Fruit fly (Drosophila melanogaster) whole organism, embryonic: ENCODE results near the gene CG14646.
A peak's percentile ranks its signal among the peaks of the same experiment; 100 is the strongest.

Experiments used
- ATbp ChIP-seq: fragments of 200-800 bp; sonication (Bioruptor generic); optimal IDR thresholded peaks from 2 replicates; lab custom pipeline; 2017; ENCODE audit warnings: missing biosample characterization, mild to moderate bottlenecking, missing genetic modification characterization, missing genetic modification reagents
- Awh ChIP-seq: fragments of 200-800 bp; sonication (Bioruptor generic); IDR thresholded peaks from 2 replicates; pipeline ENCODE4, ENCODE4 v1.3.6; 2022; ENCODE audit warnings: missing biosample characterization, missing genetic modification characterization
- Bdp1 ChIP-seq: fragments of 200-800 bp; sonication (Bioruptor generic); optimal IDR thresholded peaks from 3 replicates; lab custom pipeline; 2016; ENCODE audit warnings: missing biosample characterization, missing genetic modification characterization
- CG10654 ChIP-seq: fragments of 200-800 bp; sonication (Bioruptor generic); optimal IDR thresholded peaks from 2 replicates; lab custom pipeline; 2016; ENCODE audit warnings: missing biosample characterization, missing genetic modification characterization
- CG11696 ChIP-seq: fragments of 200-800 bp; sonication (Bioruptor generic); IDR thresholded peaks from 2 replicates; pipeline ENCODE4 v1.3.6; 2022; ENCODE audit warnings: missing biosample characterization, missing genetic modification characterization
- CG13624 ChIP-seq: fragments of 200-800 bp; sonication (Bioruptor generic); optimal IDR thresholded peaks from 2 replicates; lab custom pipeline; 2016; ENCODE audit warnings: missing biosample characterization, missing genetic modification characterization
- CG13775 ChIP-seq: fragments of 200-800 bp; sonication (Bioruptor generic); optimal IDR thresholded peaks from 3 replicates; lab custom pipeline; 2017; ENCODE audit warnings: missing biosample characterization, mild to moderate bottlenecking, missing genetic modification characterization
- CG14965 ChIP-seq: fragments of 200-800 bp; sonication (Bioruptor generic); optimal IDR thresholded peaks from 2 replicates; lab custom pipeline; 2016; ENCODE audit warnings: missing biosample characterization, missing genetic modification characterization, borderline replicate concordance
- CG17328 ChIP-seq: fragments of 200-800 bp; sonication (Bioruptor generic); IDR thresholded peaks from 2 replicates; pipeline ENCODE4 v1.3.6; 2022; ENCODE audit warnings: missing biosample characterization, missing genetic modification characterization
- CG1832 ChIP-seq: fragments of 200-800 bp; sonication (Bioruptor generic); optimal IDR thresholded peaks from 2 replicates; lab custom pipeline; 2017; ENCODE audit warnings: missing biosample characterization, mild to moderate bottlenecking, missing genetic modification characterization, inconsistent platforms
- CG31365 ChIP-seq: fragments of 200-800 bp; sonication (Bioruptor generic); optimal IDR thresholded peaks from 2 replicates; lab custom pipeline; 2018; ENCODE audit warnings: missing biosample characterization, mild to moderate bottlenecking, missing genetic modification characterization
- CG31388 ChIP-seq: fragments of 200-800 bp; sonication (Bioruptor generic); optimal IDR thresholded peaks from 2 replicates; lab custom pipeline; 2016; ENCODE audit warnings: missing biosample characterization, missing genetic modification characterization
- CG32532 ChIP-seq: fragments of 200-800 bp; sonication (Bioruptor generic); IDR thresholded peaks from 2 replicates; pipeline ENCODE4 v1.3.6; 2022; ENCODE audit warnings: missing biosample characterization, missing genetic modification characterization
- CG3281 ChIP-seq: fragments of 200-800 bp; sonication (Bioruptor generic); optimal IDR thresholded peaks from 3 replicates; lab custom pipeline; 2017; ENCODE audit warnings: missing biosample characterization, mild to moderate bottlenecking, missing genetic modification characterization
- CG4707 ChIP-seq: fragments of 200-800 bp; sonication (Bioruptor generic); optimal IDR thresholded peaks from 2 replicates; lab custom pipeline; 2018; ENCODE audit warnings: missing biosample characterization, mild to moderate bottlenecking, missing genetic modification characterization, moderate library complexity
- CG4854 ChIP-seq: fragments of 200-800 bp; sonication (Bioruptor generic); optimal IDR thresholded peaks from 2 replicates; lab custom pipeline; 2016; ENCODE audit warnings: missing biosample characterization, missing genetic modification characterization, inconsistent platforms
- CG7372 ChIP-seq: fragments of 200-800 bp; sonication (Bioruptor generic); IDR thresholded peaks from 2 replicates; pipeline ENCODE4 v1.3.6; 2022; ENCODE audit warnings: missing biosample characterization, missing genetic modification characterization
- CG7987 ChIP-seq: fragments of 200-800 bp; sonication (Bioruptor generic); optimal IDR thresholded peaks from 2 replicates; lab custom pipeline; 2018; ENCODE audit warnings: missing biosample characterization, mild to moderate bottlenecking, missing genetic modification characterization, moderate library complexity
- CG8924 ChIP-seq: fragments of 200-800 bp; optimal IDR thresholded peaks from 3 replicates; lab custom pipeline; 2019; ENCODE audit warnings: missing biosample characterization, mild to moderate bottlenecking, missing genetic modification characterization, moderate library complexity
- CG9817 ChIP-seq: fragments of 200-800 bp; sonication (Bioruptor generic); optimal IDR thresholded peaks from 2 replicates; lab custom pipeline; 2018; ENCODE audit warnings: missing biosample characterization, mild to moderate bottlenecking, missing genetic modification characterization, moderate library complexity
- CTCF ChIP-seq: fragments of 200-800 bp; sonication (Bioruptor generic); optimal IDR thresholded peaks from 2 replicates; lab custom pipeline; 2017; ENCODE audit warnings: missing biosample characterization, mild to moderate bottlenecking, missing genetic modification characterization, moderate library complexity
- Dip2 ChIP-seq: fragments of 200-800 bp; sonication (Bioruptor generic); IDR thresholded peaks from 2 replicates; pipeline ENCODE4 v1.3.6; 2022; ENCODE audit warnings: missing biosample characterization, missing genetic modification characterization
- Doc3 ChIP-seq: fragments of 200-800 bp; sonication (Bioruptor generic); IDR thresholded peaks from 3 replicates; pipeline ENCODE4 v1.3.6; 2022; ENCODE audit warnings: missing biosample characterization, missing genetic modification characterization; ENCODE audit not compliant: partially characterized antibody
- Dp ChIP-seq: fragments of 200-800 bp; sonication (Bioruptor generic); optimal IDR thresholded peaks from 2 replicates; lab custom pipeline; 2018; ENCODE audit warnings: missing biosample characterization, mild to moderate bottlenecking, missing genetic modification characterization, moderate library complexity
- Elba2 ChIP-seq: fragments of 200-800 bp; sonication (Bioruptor generic); optimal IDR thresholded peaks from 3 replicates; lab custom pipeline; 2016; ENCODE audit warnings: missing biosample characterization, missing genetic modification characterization
- Fer3 ChIP-seq: fragments of 200-800 bp; sonication (Bioruptor generic); optimal IDR thresholded peaks from 2 replicates; lab custom pipeline; 2018; ENCODE audit warnings: missing biosample characterization, mild to moderate bottlenecking, missing genetic modification characterization, moderate library complexity
- H15 ChIP-seq: fragments of 200-800 bp; sonication (Bioruptor generic); IDR thresholded peaks from 3 replicates; pipeline ENCODE4 v1.3.6; 2022; ENCODE audit warnings: missing biosample characterization, missing genetic modification characterization
- H2.0 ChIP-seq: fragments of 200-800 bp; sonication (Bioruptor generic); IDR thresholded peaks from 2 replicates; pipeline ENCODE4 v1.3.6; 2022; ENCODE audit warnings: missing biosample characterization, missing genetic modification characterization
- Neu2 ChIP-seq: fragments of 200-800 bp; sonication (Bioruptor generic); optimal IDR thresholded peaks from 3 replicates; lab custom pipeline; 2016; ENCODE audit warnings: missing biosample characterization, missing genetic modification characterization, borderline replicate concordance
- Side ChIP-seq: fragments of 200-800 bp; sonication (Bioruptor generic); optimal IDR thresholded peaks from 2 replicates; lab custom pipeline; 2016; ENCODE audit warnings: missing biosample characterization, missing genetic modification characterization
- bab2 ChIP-seq: fragments of 200-800 bp; sonication (Bioruptor generic); optimal IDR thresholded peaks from 2 replicates; lab custom pipeline; 2016; ENCODE audit warnings: missing biosample characterization, missing genetic modification characterization
- btn ChIP-seq: fragments of 200-800 bp; sonication (Bioruptor generic); optimal IDR thresholded peaks from 2 replicates; lab custom pipeline; 2016; ENCODE audit warnings: missing biosample characterization, missing genetic modification characterization
- ems ChIP-seq: fragments of 200-800 bp; sonication (Bioruptor generic); optimal IDR thresholded peaks from 3 replicates; lab custom pipeline; 2016; ENCODE audit warnings: missing biosample characterization, missing genetic modification characterization
- eyg ChIP-seq: fragments of 200-800 bp; sonication (Bioruptor generic); optimal IDR thresholded peaks from 3 replicates; lab custom pipeline; 2016; ENCODE audit warnings: missing biosample characterization, missing genetic modification characterization
- hkb ChIP-seq, 2 experiments: fragments of 200-800 bp in 1 of 2; fragments of >200 bp in 1 of 2; sonication (Bioruptor generic) in 1 of 2; IDR thresholded peaks in 1 of 2; optimal IDR thresholded peaks in 1 of 2; 2 replicates each; pipeline versions ENCODE4 v1.3.6 to Lab custom; 2017 to 2022; ENCODE audit warnings: missing biosample characterization in 1 of 2, missing genetic modification characterization in 1 of 2
- hth ChIP-seq: fragments of >200 bp; optimal IDR thresholded peaks from 2 replicates; lab custom pipeline; 2017; ENCODE audit warnings: inconsistent platforms
- insv ChIP-seq, 2 experiments: fragments of 200-800 bp; sonication (Bioruptor generic); optimal IDR thresholded peaks; 3 replicates each; lab custom pipeline; 2016 to 2018; ENCODE audit warnings: missing biosample characterization in 2 of 2, missing genetic modification characterization in 2 of 2
- jumu ChIP-seq: fragments of 200-800 bp; sonication (Bioruptor generic); optimal IDR thresholded peaks from 3 replicates; lab custom pipeline; 2016; ENCODE audit warnings: missing biosample characterization, missing genetic modification characterization
- klu ChIP-seq: fragments of 200-800 bp; sonication (Bioruptor generic); IDR thresholded peaks from 2 replicates; pipeline ENCODE4 v1.3.6; 2022; ENCODE audit warnings: missing biosample characterization, missing genetic modification characterization
- lab ChIP-seq: fragments of 200-800 bp; sonication (Bioruptor generic); optimal IDR thresholded peaks from 3 replicates; lab custom pipeline; 2017; ENCODE audit warnings: missing biosample characterization, missing genetic modification characterization, mild to moderate bottlenecking, moderate library complexity, missing genetic modification reagents
- nerfin-1 ChIP-seq: fragments of 200-800 bp; sonication (Bioruptor generic); optimal IDR thresholded peaks from 3 replicates; lab custom pipeline; 2019; ENCODE audit warnings: missing biosample characterization, mild to moderate bottlenecking, missing genetic modification characterization, moderate library complexity
- pros ChIP-seq: fragments of 200-800 bp; sonication (Bioruptor generic); optimal IDR thresholded peaks from 3 replicates; lab custom pipeline; 2019; ENCODE audit warnings: missing biosample characterization, mild to moderate bottlenecking, missing genetic modification characterization, moderate library complexity
- pum ChIP-seq: fragments of 200-800 bp; sonication (Bioruptor generic); optimal IDR thresholded peaks from 2 replicates; lab custom pipeline; 2016; ENCODE audit warnings: missing biosample characterization, missing genetic modification characterization
- sc ChIP-seq, 3 experiments: fragments of >200 bp in 2 of 3; fragments of 200-800 bp in 1 of 3; sonication (Bioruptor generic) in 1 of 3; optimal IDR thresholded peaks; 2 replicates in 2 of 3; 3 replicates in 1 of 3; lab custom pipeline; 2017; ENCODE audit warnings: mild to moderate bottlenecking in 1 of 3, missing biosample characterization in 1 of 3, missing genetic modification characterization in 1 of 3, missing genetic modification reagents in 1 of 3
- sima ChIP-seq: fragments of 200-800 bp; sonication (Bioruptor generic); optimal IDR thresholded peaks from 2 replicates; lab custom pipeline; 2016; ENCODE audit warnings: missing biosample characterization, missing genetic modification characterization
- tgo ChIP-seq: fragments of 200-800 bp; sonication (Bioruptor generic); IDR thresholded peaks from 3 replicates; pipeline ENCODE4 v1.3.6; 2022; ENCODE audit warnings: missing biosample characterization, missing genetic modification characterization
- vfl ChIP-seq: fragments of 200-800 bp; sonication (Bioruptor generic); optimal IDR thresholded peaks from 2 replicates; lab custom pipeline; 2016; ENCODE audit warnings: missing biosample characterization, missing genetic modification characterization
- zen2 ChIP-seq: fragments of 200-800 bp; sonication (Bioruptor generic); IDR thresholded peaks from 3 replicates; pipeline ENCODE4 v1.3.6; 2022; ENCODE audit warnings: missing biosample characterization, missing genetic modification characterization; ENCODE audit not compliant: partially characterized antibody
- zfh1 ChIP-seq: fragments of 200-800 bp; sonication (Bioruptor generic); IDR thresholded peaks from 3 replicates; pipeline ENCODE4 v1.3.6; 2022; ENCODE audit warnings: missing biosample characterization, missing genetic modification characterization

CG14646 gene

DNA sequence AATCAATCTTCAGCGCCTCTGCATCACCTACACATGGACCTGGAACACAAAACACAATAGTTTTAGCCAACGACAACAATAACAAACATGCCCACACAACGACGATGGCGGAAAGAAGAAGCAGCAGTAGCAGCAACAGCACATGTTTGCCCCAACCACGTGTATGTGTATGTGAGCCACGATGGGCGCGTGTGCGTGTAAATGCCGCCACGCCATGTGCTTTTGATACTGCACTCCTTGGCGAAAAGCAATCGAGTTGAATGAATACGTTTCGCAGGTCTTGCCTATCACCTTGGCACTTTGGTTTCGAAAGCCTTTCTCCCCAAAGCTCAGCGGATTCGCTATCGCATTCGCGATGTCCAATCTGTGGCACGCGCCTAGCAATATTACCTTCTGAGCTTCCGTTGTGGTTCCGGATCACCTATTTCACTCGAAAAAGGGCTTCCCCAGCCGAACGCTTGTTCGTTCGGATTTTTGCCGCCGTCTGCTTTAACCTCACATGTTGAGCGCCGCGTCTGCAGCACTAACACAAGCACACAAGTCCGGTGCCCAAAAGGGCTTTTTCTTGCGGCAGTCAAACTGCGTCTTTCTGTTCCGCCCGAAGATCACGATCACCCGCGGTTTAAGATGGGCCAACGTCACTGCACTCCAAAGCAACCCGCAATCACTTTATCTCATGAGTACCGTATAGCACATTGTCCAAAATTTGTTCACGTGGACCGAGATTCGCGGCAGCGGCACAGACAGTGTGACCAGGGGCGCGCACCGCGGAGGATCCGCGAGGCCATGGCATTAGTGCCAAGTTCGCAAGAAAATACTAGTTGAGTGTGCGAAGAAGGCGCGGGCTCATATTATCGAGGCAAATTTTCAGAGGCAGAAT lies 38.7 kb downstream of the CG14646 start, which contains the start of gene srl:
TSS of gene srl (minus strand) at position 751 of the 880 bp plus-strand sequence.
- TF ChIP-seq CG14965 (GFP tag; lab: Kevin White, UChicago): no peak
- TF ChIP-seq Dp: peak; percentile 78
- no peak for TF ChIP-seq Fer3 (tag; lab: Kevin White, UChicago)
- TF ChIP-seq CG17328 (GFP tag; lab: Robert Waterston, UW): 0 out of 2 replicates have a peak, but pooled peaks have one; percentile 29
- TF ChIP-seq CG7372 (GFP tag; lab: Robert Waterston, UW): no peak
- TF ChIP-seq nerfin-1 (tag; lab: Kevin White, UChicago): peak; percentile 74
- TF ChIP-seq H15 (GFP tag; lab: Robert Waterston, UW): no peak
- TF ChIP-seq CG31388 (GFP tag; lab: Kevin White, UChicago): no peak
- TF ChIP-seq Awh: no peak
- TF ChIP-seq Bdp1: no peak
- TF ChIP-seq pros (GFP tag; lab: Kevin White, UChicago): no peak
- TF ChIP-seq CG32532: no peak; the same call in 1 of the 2 replicates
- no peak for TF ChIP-seq CG1832 (GFP tag; lab: Kevin White, UChicago)
- peak; percentile 35; the same call in 1 of the 3 replicates for TF ChIP-seq zfh1
- no peak for TF ChIP-seq sima
- TF ChIP-seq tgo: no peak
- TF ChIP-seq Neu2 (GFP tag; lab: Kevin White, UChicago): no peak
- TF ChIP-seq zen2: 0 out of 3 replicates have a peak, but pooled peaks have one; percentile 49
- no peak for TF ChIP-seq sc (optimal IDR thresholded peaks at IDR 0.05; lab: Kevin White, UChicago)
- TF ChIP-seq sc (GFP tag; optimal IDR thresholded peaks at IDR 0.05; lab: Kevin White, UChicago): no peak
- TF ChIP-seq CG4707: no peak
- TF ChIP-seq CTCF (GFP tag; lab: Kevin White, UChicago): peak; percentile 4
- no peak for TF ChIP-seq vfl
- peak; percentile 41 for TF ChIP-seq Elba2 (GFP tag; lab: Kevin White, UChicago)
- no peak for TF ChIP-seq CG8924 (tag; lab: Kevin White, UChicago)
- no peak for TF ChIP-seq CG31365 (tag; lab: Kevin White, UChicago)
- no peak for TF ChIP-seq klu (GFP tag; lab: Robert Waterston, UW)
- TF ChIP-seq CG13624 (GFP tag; lab: Kevin White, UChicago): no peak
- no peak for TF ChIP-seq hkb (optimal IDR thresholded peaks at IDR 0.05; lab: Kevin White, UChicago)
- no peak for TF ChIP-seq hkb (GFP tag; IDR thresholded peaks at IDR 0.05; lab: Robert Waterston, UW)
- no peak for TF ChIP-seq hth (lab: Kevin White, UChicago)
- no peak for TF ChIP-seq insv (GFP tag; optimal IDR thresholded peaks at IDR 0.05; lab: Kevin White, UChicago)
- no peak for TF ChIP-seq Dip2 (GFP tag; lab: Robert Waterston, UW)
- no peak for TF ChIP-seq CG11696 (GFP tag; lab: Robert Waterston, UW)
- TF ChIP-seq ems (GFP tag; lab: Kevin White, UChicago): no peak
- no peak for TF ChIP-seq H2.0 (GFP tag; lab: Robert Waterston, UW)
- no peak for TF ChIP-seq CG3281
- TF ChIP-seq CG9817: no peak
- TF ChIP-seq bab2: no peak
- TF ChIP-seq CG7987 (GFP tag; lab: Kevin White, UChicago): peak; percentile 86
- no peak for TF ChIP-seq CG13775 (GFP tag; lab: Kevin White, UChicago)
- TF ChIP-seq eyg: no peak
- 0 out of 3 replicates have a peak, but pooled peaks have one; percentile 22 for TF ChIP-seq Doc3 (GFP tag; lab: Robert Waterston, UW)
- no peak for TF ChIP-seq CG10654 (GFP tag; lab: Kevin White, UChicago)
- TF ChIP-seq pum (GFP tag; lab: Kevin White, UChicago): no peak
- TF ChIP-seq Side (GFP tag; lab: Kevin White, UChicago): no peak
- no peak for TF ChIP-seq ATbp (GFP tag; lab: Kevin White, UChicago)
- TF ChIP-seq jumu (GFP tag; lab: Kevin White, UChicago): peak; percentile 15
- no peak for TF ChIP-seq btn (GFP tag; lab: Kevin White, UChicago)
- no peak for TF ChIP-seq lab (GFP tag; lab: Kevin White, UChicago)
- TF ChIP-seq CG4854: no peak
